Fruit fly (Drosophila melanogaster) whole organism, pupa: ENCODE data around the gene CG10565.

Experiments
- CG17806 ChIP-seq: fragments of 200-800 bp; sonication (Bioruptor generic); optimal IDR thresholded peaks from 2 replicates; lab custom pipeline; 2018; ENCODE audit warnings: missing biosample characterization, mild to moderate bottlenecking, missing genetic modification characterization, moderate library complexity
- CG34367 ChIP-seq: fragments of 200-800 bp; sonication (Bioruptor generic); optimal IDR thresholded peaks from 2 replicates; lab custom pipeline; 2018; ENCODE audit warnings: missing biosample characterization, mild to moderate bottlenecking, missing genetic modification characterization
- CG8159 ChIP-seq: fragments of 200-800 bp; sonication (Bioruptor generic); optimal IDR thresholded peaks from 3 replicates; lab custom pipeline; 2018; ENCODE audit warnings: missing biosample characterization, mild to moderate bottlenecking, missing genetic modification characterization, moderate library complexity
- CG9948 ChIP-seq: fragments of 200-800 bp; sonication (Bioruptor generic); optimal IDR thresholded peaks from 2 replicates; lab custom pipeline; 2018; ENCODE audit warnings: missing biosample characterization, mild to moderate bottlenecking, missing genetic modification characterization, moderate library complexity
- D1 ChIP-seq: fragments of 200-800 bp; sonication (Bioruptor generic); optimal IDR thresholded peaks from 2 replicates; lab custom pipeline; 2018; ENCODE audit warnings: missing biosample characterization, mild to moderate bottlenecking, missing genetic modification characterization, moderate library complexity
- EcR ChIP-seq: fragments of 200-800 bp; sonication (Bioruptor generic); optimal IDR thresholded peaks from 3 replicates; lab custom pipeline; 2019; ENCODE audit warnings: missing biosample characterization, missing genetic modification characterization, mild to moderate bottlenecking, moderate library complexity, missing genetic modification reagents
- Ets98B ChIP-seq: fragments of 200-800 bp; sonication (Bioruptor generic); IDR thresholded peaks from 2 replicates; pipeline ENCODE4 v1.3.6; 2022; ENCODE audit warnings: missing biosample characterization, missing genetic modification characterization
- Snoo ChIP-seq: fragments of 200-800 bp; sonication (Bioruptor generic); optimal IDR thresholded peaks from 3 replicates; lab custom pipeline; 2017; ENCODE audit warnings: missing biosample characterization, mild to moderate bottlenecking, missing genetic modification characterization, inconsistent platforms

DNA sequence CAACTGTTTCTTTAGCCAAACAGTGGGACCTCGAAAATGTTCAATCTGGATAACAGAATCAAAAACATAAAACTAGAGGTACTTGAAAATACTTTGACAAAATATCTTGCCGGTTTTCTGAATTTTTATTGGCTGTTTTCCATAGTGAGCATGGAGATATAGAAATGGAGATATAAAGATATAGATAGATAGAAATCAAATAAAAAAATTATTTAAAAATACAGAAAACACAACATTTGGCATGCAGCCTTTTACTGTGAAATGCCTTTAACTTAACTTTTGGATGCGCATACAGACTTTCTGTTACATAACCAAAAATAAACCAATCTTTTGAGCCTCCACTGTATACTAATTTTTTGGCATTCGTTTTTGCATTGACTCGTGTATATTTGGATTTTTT is 35.7 kb downstream of the CG10565 start:
- TF ChIP-seq CG9948 (no peak), EcR (no peak), D1 (tag; lab: Kevin White, UChicago) (no peak), CG8159 (tag; lab: Kevin White, UChicago) (no peak), CG17806 (no peak), Snoo (tag; lab: Kevin White, UChicago) (peak; percentile 11), CG34367 (tag; lab: Kevin White, UChicago) (no peak), Ets98B (GFP tag; lab: Robert Waterston, UW) (no peak)
